Fruit fly (Drosophila melanogaster) whole organism, embryonic: ENCODE measurements around the gene CG3184.

ENCODE experiments used
- Atf-2 ChIP-seq: fragments of 200-800 bp; sonication (Bioruptor generic); optimal IDR thresholded peaks from 2 replicates; lab custom pipeline; 2016; ENCODE audit warnings: missing biosample characterization, missing genetic modification characterization
- Awh ChIP-seq: fragments of 200-800 bp; sonication (Bioruptor generic); IDR thresholded peaks from 2 replicates; pipeline ENCODE4, ENCODE4 v1.3.6; 2022; ENCODE audit warnings: missing biosample characterization, missing genetic modification characterization
- CG10147 ChIP-seq: fragments of 200-800 bp; sonication (Bioruptor generic); optimal IDR thresholded peaks from 2 replicates; lab custom pipeline; 2019; ENCODE audit warnings: missing biosample characterization, mild to moderate bottlenecking, missing genetic modification characterization, moderate library complexity
- CG10979 ChIP-seq: fragments of 200-800 bp; sonication (Bioruptor generic); optimal IDR thresholded peaks from 2 replicates; lab custom pipeline; 2018; ENCODE audit warnings: missing biosample characterization, mild to moderate bottlenecking, missing genetic modification characterization, moderate library complexity
- CG11398 ChIP-seq: fragments of 200-800 bp; sonication (Bioruptor generic); optimal IDR thresholded peaks from 2 replicates; lab custom pipeline; 2016; ENCODE audit warnings: missing biosample characterization, missing genetic modification characterization
- CG11695 ChIP-seq: fragments of 200-800 bp; sonication (Bioruptor generic); IDR thresholded peaks from 3 replicates; pipeline ENCODE4 v1.3.6; 2022; ENCODE audit warnings: missing biosample characterization, missing genetic modification characterization
- CG12236 ChIP-seq: fragments of 200-800 bp; sonication (Bioruptor generic); optimal IDR thresholded peaks from 2 replicates; lab custom pipeline; 2016; ENCODE audit warnings: missing biosample characterization, missing genetic modification characterization
- CG12744 ChIP-seq: fragments of 200-800 bp; sonication (Bioruptor generic); optimal IDR thresholded peaks from 2 replicates; lab custom pipeline; 2016; ENCODE audit warnings: missing biosample characterization, missing genetic modification characterization
- CG13424 ChIP-seq: fragments of 200-800 bp; sonication (Bioruptor generic); optimal IDR thresholded peaks from 2 replicates; lab custom pipeline; 2019; ENCODE audit warnings: missing biosample characterization, mild to moderate bottlenecking, missing genetic modification characterization, moderate library complexity
- CG18011 ChIP-seq: fragments of 200-800 bp; sonication (Bioruptor generic); optimal IDR thresholded peaks from 2 replicates; lab custom pipeline; 2017; ENCODE audit warnings: missing biosample characterization, missing genetic modification characterization, mild to moderate bottlenecking, moderate library complexity, missing genotype
- CG30431 ChIP-seq: fragments of 200-800 bp; sonication (Bioruptor generic); optimal IDR thresholded peaks from 2 replicates; lab custom pipeline; 2017; ENCODE audit warnings: missing biosample characterization, missing genetic modification characterization
- CG42726 ChIP-seq: fragments of 200-800 bp; sonication (Bioruptor generic); IDR thresholded peaks from 2 replicates; pipeline ENCODE4 v1.3.6; 2022; ENCODE audit warnings: missing biosample characterization, missing genetic modification characterization; ENCODE audit not compliant: partially characterized antibody
- CG4282 ChIP-seq: fragments of 200-800 bp; sonication (Bioruptor generic); optimal IDR thresholded peaks from 2 replicates; lab custom pipeline; 2016; ENCODE audit warnings: missing biosample characterization, missing genetic modification characterization
- CG9797 ChIP-seq: fragments of 200-800 bp; sonication (Bioruptor generic); optimal IDR thresholded peaks from 3 replicates; lab custom pipeline; 2018; ENCODE audit warnings: missing biosample characterization, mild to moderate bottlenecking, missing genetic modification characterization
- Chrac-16 ChIP-seq: fragments of 200-800 bp; sonication (Bioruptor generic); optimal IDR thresholded peaks from 3 replicates; lab custom pipeline; 2016; ENCODE audit warnings: missing biosample characterization, missing genetic modification characterization
- Deaf1 ChIP-seq: fragments of 200-800 bp; optimal IDR thresholded peaks from 3 replicates; lab custom pipeline; 2019; ENCODE audit warnings: missing biosample characterization, mild to moderate bottlenecking, missing genetic modification characterization, moderate library complexity
- Doc2 ChIP-seq: fragments of 200-800 bp; sonication (Bioruptor generic); IDR thresholded peaks from 2 replicates; pipeline ENCODE4 v1.3.6; 2022; ENCODE audit warnings: missing biosample characterization, missing genetic modification characterization
- Dp ChIP-seq: fragments of 200-800 bp; sonication (Bioruptor generic); optimal IDR thresholded peaks from 2 replicates; lab custom pipeline; 2018; ENCODE audit warnings: missing biosample characterization, mild to moderate bottlenecking, missing genetic modification characterization, moderate library complexity
- ERR ChIP-seq: fragments of 200-800 bp; sonication (Bioruptor generic); optimal IDR thresholded peaks from 2 replicates; lab custom pipeline; 2016; ENCODE audit warnings: missing biosample characterization, missing genetic modification characterization
- HLH3B ChIP-seq: fragments of 200-800 bp; sonication (Bioruptor generic); IDR thresholded peaks from 2 replicates; pipeline ENCODE4 v1.3.6; 2022; ENCODE audit warnings: missing biosample characterization, missing genetic modification characterization
- Hmx ChIP-seq: fragments of 200-800 bp; sonication (Bioruptor generic); optimal IDR thresholded peaks from 2 replicates; lab custom pipeline; 2016; ENCODE audit warnings: missing biosample characterization, missing genetic modification characterization
- MTF-1 ChIP-seq: fragments of 200-800 bp; sonication (Bioruptor generic); optimal IDR thresholded peaks from 2 replicates; lab custom pipeline; 2018; ENCODE audit warnings: missing biosample characterization, mild to moderate bottlenecking, missing genetic modification characterization, borderline replicate concordance
- Oaz ChIP-seq: fragments of 200-800 bp; sonication (Bioruptor generic); IDR thresholded peaks from 2 replicates; pipeline ENCODE4 v1.3.6; 2022; ENCODE audit warnings: missing biosample characterization, missing genetic modification characterization
- Opbp ChIP-seq: fragments of 200-800 bp; sonication (Bioruptor generic); IDR thresholded peaks from 3 replicates; pipeline ENCODE4 v1.3.6; 2022; ENCODE audit warnings: missing biosample characterization, missing genetic modification characterization; ENCODE audit not compliant: partially characterized antibody
- PHDP ChIP-seq: fragments of 200-800 bp; sonication (Bioruptor generic); optimal IDR thresholded peaks from 3 replicates; lab custom pipeline; 2018; ENCODE audit warnings: missing biosample characterization, mild to moderate bottlenecking, missing genetic modification characterization, moderate library complexity
- Pdp1 ChIP-seq, 2 experiments: fragments of 200-800 bp; sonication (Bioruptor generic); optimal IDR thresholded peaks; 3 replicates each; lab custom pipeline; 2016; ENCODE audit warnings: missing biosample characterization in 2 of 2, missing genetic modification characterization in 2 of 2, mild to moderate bottlenecking in 1 of 2, moderate library complexity in 1 of 2
- Rx ChIP-seq: fragments of 200-800 bp; sonication (Bioruptor generic); IDR thresholded peaks from 2 replicates; pipeline ENCODE4 v1.3.6; 2022; ENCODE audit warnings: missing biosample characterization, missing genetic modification characterization
- Ssrp ChIP-seq: fragments of 200-800 bp; sonication (Bioruptor generic); optimal IDR thresholded peaks from 2 replicates; lab custom pipeline; 2018; ENCODE audit warnings: missing biosample characterization, mild to moderate bottlenecking, missing genetic modification characterization, moderate library complexity
- Stat92E ChIP-seq, 3 experiments: fragments of >200 bp in 2 of 3; fragments of 200-800 bp in 1 of 3; sonication (Bioruptor generic) in 1 of 3; optimal IDR thresholded peaks; 2 replicates each; lab custom pipeline; 2017 to 2019; ENCODE audit warnings: missing biosample characterization in 3 of 3, missing genetic modification characterization in 3 of 3, mild to moderate bottlenecking in 1 of 3, moderate library complexity in 1 of 3
- amos ChIP-seq: fragments of 200-800 bp; sonication (Bioruptor generic); IDR thresholded peaks from 2 replicates; pipeline ENCODE4 v1.3.6; 2022; ENCODE audit warnings: missing biosample characterization, missing genetic modification characterization; ENCODE audit not compliant: partially characterized antibody
- ase ChIP-seq: fragments of 200-800 bp; sonication (Bioruptor generic); IDR thresholded peaks from 3 replicates; pipeline ENCODE4 v1.3.6; 2022; ENCODE audit warnings: missing biosample characterization, missing genetic modification characterization
- az2 ChIP-seq: fragments of 200-800 bp; sonication (Bioruptor generic); optimal IDR thresholded peaks from 3 replicates; lab custom pipeline; 2016; ENCODE audit warnings: missing biosample characterization, missing genetic modification characterization
- chinmo ChIP-seq: fragments of 200-800 bp; sonication (Bioruptor generic); IDR thresholded peaks from 4 replicates; pipeline ENCODE4 v1.3.6; 2022; ENCODE audit warnings: missing biosample characterization, missing genetic modification characterization; ENCODE audit not compliant: partially characterized antibody
- dmrt99B ChIP-seq: fragments of 200-800 bp; sonication (Bioruptor generic); optimal IDR thresholded peaks from 2 replicates; lab custom pipeline; 2018; ENCODE audit warnings: missing biosample characterization, mild to moderate bottlenecking, missing genetic modification characterization, moderate library complexity
- ems ChIP-seq: fragments of 200-800 bp; sonication (Bioruptor generic); optimal IDR thresholded peaks from 3 replicates; lab custom pipeline; 2016; ENCODE audit warnings: missing biosample characterization, missing genetic modification characterization
- en ChIP-seq: fragments of 200-800 bp; sonication (Bioruptor generic); optimal IDR thresholded peaks from 2 replicates; lab custom pipeline; 2016; ENCODE audit warnings: missing biosample characterization, missing genetic modification characterization
- inv ChIP-seq: fragments of 200-800 bp; sonication (Bioruptor generic); IDR thresholded peaks from 2 replicates; pipeline ENCODE4 v1.3.6; 2022; ENCODE audit warnings: missing biosample characterization, missing genetic modification characterization; ENCODE audit not compliant: partially characterized antibody
- lmd ChIP-seq: fragments of 200-800 bp; sonication (Bioruptor generic); IDR thresholded peaks from 2 replicates; pipeline ENCODE4 v1.3.6; 2022; ENCODE audit warnings: missing biosample characterization, missing genetic modification characterization
- p53 ChIP-seq: fragments of 200-800 bp; sonication (Bioruptor generic); optimal IDR thresholded peaks from 2 replicates; lab custom pipeline; 2016; ENCODE audit warnings: missing biosample characterization, missing genetic modification characterization
- pnt ChIP-seq: fragments of 200-800 bp; sonication (Bioruptor generic); optimal IDR thresholded peaks from 3 replicates; lab custom pipeline; 2016; ENCODE audit warnings: missing biosample characterization, missing genetic modification characterization
- shn ChIP-seq: fragments of 200-800 bp; sonication (Bioruptor generic); optimal IDR thresholded peaks from 3 replicates; lab custom pipeline; 2016; ENCODE audit warnings: missing biosample characterization, missing genetic modification characterization
- tgo ChIP-seq: fragments of 200-800 bp; sonication (Bioruptor generic); IDR thresholded peaks from 3 replicates; pipeline ENCODE4 v1.3.6; 2022; ENCODE audit warnings: missing biosample characterization, missing genetic modification characterization
- trh ChIP-seq: fragments of 200-800 bp; sonication (Bioruptor generic); optimal IDR thresholded peaks from 2 replicates; lab custom pipeline; 2016; ENCODE audit warnings: missing biosample characterization, missing genetic modification characterization
- tup ChIP-seq: fragments of 200-800 bp; sonication (Bioruptor generic); optimal IDR thresholded peaks from 2 replicates; lab custom pipeline; 2016; ENCODE audit warnings: missing biosample characterization, mild to moderate bottlenecking, missing genetic modification characterization, moderate library complexity
- unc-4 ChIP-seq: fragments of 200-800 bp; sonication (Bioruptor generic); IDR thresholded peaks from 2 replicates; pipeline ENCODE4 v1.3.6; 2022; ENCODE audit warnings: missing biosample characterization, missing genetic modification characterization; ENCODE audit not compliant: partially characterized antibody
- unpg ChIP-seq: fragments of 200-800 bp; sonication (Bioruptor generic); optimal IDR thresholded peaks from 3 replicates; lab custom pipeline; 2018; ENCODE audit warnings: missing biosample characterization, mild to moderate bottlenecking, missing genetic modification characterization, moderate library complexity

The CG3184 gene

DNA sequence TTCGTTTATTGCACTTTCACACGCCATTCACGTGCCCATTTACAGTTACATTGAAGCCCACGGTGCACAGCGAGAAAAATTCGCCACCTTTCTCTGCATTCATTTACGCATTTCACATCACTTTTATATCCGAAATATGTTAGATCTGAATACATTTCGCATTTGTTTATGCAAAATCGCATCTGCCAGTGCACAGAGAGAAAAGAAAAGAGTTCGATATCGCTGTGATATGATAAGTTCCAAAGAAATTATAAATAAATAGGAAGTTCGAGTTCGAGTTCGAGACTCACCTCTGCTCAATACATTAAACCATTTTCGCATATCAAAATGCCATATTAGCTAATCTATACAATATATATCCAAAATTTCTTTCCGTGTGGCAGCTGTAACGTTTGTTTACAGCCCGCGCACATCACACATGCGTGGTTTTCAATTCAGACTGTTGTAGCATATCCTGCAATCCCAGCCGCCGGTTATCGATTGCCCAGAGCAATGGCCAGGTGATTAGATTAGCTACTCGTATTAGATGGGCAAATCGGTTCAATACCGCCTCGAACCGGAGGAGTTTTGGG is 32.5 kb downstream of the CG3184 start (continued):
- no peak for TF ChIP-seq unc-4 (GFP tag; lab: Robert Waterston, UW)
- TF ChIP-seq ase (GFP tag; lab: Robert Waterston, UW), result 0 out of 3 replicates have a peak, but pooled peaks have one; percentile 32
- no peak for TF ChIP-seq inv
- TF ChIP-seq Doc2 (GFP tag; lab: Robert Waterston, UW), result no peak
- peak; percentile 81 for TF ChIP-seq tgo (GFP tag; lab: Robert Waterston, UW)
- TF ChIP-seq Rx, result peak; percentile 69
- peak; percentile 74 for TF ChIP-seq Ssrp (tag; lab: Kevin White, UChicago)
- peak; percentile 58 for TF ChIP-seq Hmx (GFP tag; lab: Kevin White, UChicago)

DNA sequence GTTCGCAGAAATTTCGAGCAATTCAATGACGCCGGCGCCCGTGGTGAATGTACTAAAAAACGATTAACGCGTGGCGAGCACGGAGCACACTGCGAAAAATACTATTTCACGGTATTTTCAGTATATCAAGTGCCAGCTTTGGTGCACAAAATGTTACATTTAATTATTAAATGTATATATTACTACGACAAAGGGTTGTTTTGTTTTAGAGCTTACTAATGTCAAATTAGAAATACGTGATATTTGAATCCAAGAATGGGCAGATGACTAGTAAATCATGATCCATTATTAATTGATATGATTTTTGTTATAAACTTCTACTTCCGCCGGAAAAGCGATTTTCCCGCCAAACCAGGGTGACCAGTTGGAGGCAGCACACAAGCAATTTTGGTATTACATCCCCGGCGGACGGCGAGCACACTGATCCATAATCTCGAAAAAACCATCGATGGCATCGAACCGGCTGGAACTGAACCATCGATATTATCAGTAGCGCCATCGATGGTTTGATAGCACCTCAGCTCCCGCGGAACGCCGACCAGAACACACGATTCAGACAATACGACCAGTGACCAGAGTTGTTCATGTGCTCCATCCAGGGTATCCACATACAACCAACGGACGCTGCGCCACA is 34.3 kb downstream of the CG3184 start, which contains the start of the genes CG3226 and Cdc7:
TSS of gene CG3226 (minus strand) at position 51 of the 634 bp plus-strand sequence.
TSS of gene Cdc7 (plus strand) at position 344 of the 634 bp plus-strand sequence.
- TF ChIP-seq Opbp (GFP tag; lab: Robert Waterston, UW) (peak; percentile 83), Deaf1 (no peak), Atf-2 (GFP tag; lab: Kevin White, UChicago) (no peak), CG4282 (GFP tag; lab: Kevin White, UChicago) (peak; percentile 26), lmd (peak; percentile 39; the same call in 1 of the 2 replicates), Dp (GFP tag; lab: Kevin White, UChicago) (peak; percentile 62), ems (GFP tag; lab: Kevin White, UChicago) (peak; percentile 19), Stat92E (GFP tag; optimal IDR thresholded peaks at IDR 0.05; lab: Kevin White, UChicago) (no peak), dmrt99B (peak; percentile 67), CG42726 (GFP tag; lab: Robert Waterston, UW) (peak; percentile 83), Chrac-16 (GFP tag; lab: Kevin White, UChicago) (peak; percentile 38), trh (GFP tag; lab: Kevin White, UChicago) (peak; percentile 0), unpg (GFP tag; lab: Kevin White, UChicago) (peak; percentile 63), Oaz (GFP tag; lab: Robert Waterston, UW) (no peak), MTF-1 (peak; percentile 2), amos (GFP tag; lab: Robert Waterston, UW) (peak; percentile 87), en (GFP tag; lab: Kevin White, UChicago) (no peak), az2 (GFP tag; lab: Kevin White, UChicago) (peak; percentile 48), shn (peak; percentile 65), CG13424 (tag; lab: Kevin White, UChicago) (peak; percentile 42), Pdp1 (GFP tag; optimal IDR thresholded peaks at IDR 0.05; lab: Kevin White, UChicago) (peak; percentile 31 to 43), HLH3B (GFP tag; lab: Robert Waterston, UW) (peak; percentile 46; the same call in 1 of the 2 replicates), CG9797 (GFP tag; lab: Kevin White, UChicago) (peak; percentile 86), p53 (peak; percentile 21), CG12744 (GFP tag; lab: Kevin White, UChicago) (no peak), tup (peak; percentile 17), ERR (GFP tag; lab: Kevin White, UChicago) (no peak), CG30431 (GFP tag; lab: Kevin White, UChicago) (peak; percentile 42), CG11695 (peak; percentile 65; the same call in 2 of the 3 replicates), chinmo (0 out of 4 replicates have a peak, but pooled peaks have one; percentile 11), pnt (GFP tag; lab: Kevin White, UChicago) (no peak), CG10979 (peak; percentile 47), PHDP (tag; lab: Kevin White, UChicago) (peak; percentile 78), CG10147 (GFP tag; lab: Kevin White, UChicago) (peak; percentile 65), CG18011 (GFP tag; lab: Kevin White, UChicago) (peak; percentile 54), CG12236 (GFP tag; lab: Kevin White, UChicago) (peak; percentile 25), Awh (GFP tag; lab: Robert Waterston, UW) (no peak), CG11398 (no peak)
